6 worm cellular contexts compared by ENCODE assay signal in the genomic region with DNA sequence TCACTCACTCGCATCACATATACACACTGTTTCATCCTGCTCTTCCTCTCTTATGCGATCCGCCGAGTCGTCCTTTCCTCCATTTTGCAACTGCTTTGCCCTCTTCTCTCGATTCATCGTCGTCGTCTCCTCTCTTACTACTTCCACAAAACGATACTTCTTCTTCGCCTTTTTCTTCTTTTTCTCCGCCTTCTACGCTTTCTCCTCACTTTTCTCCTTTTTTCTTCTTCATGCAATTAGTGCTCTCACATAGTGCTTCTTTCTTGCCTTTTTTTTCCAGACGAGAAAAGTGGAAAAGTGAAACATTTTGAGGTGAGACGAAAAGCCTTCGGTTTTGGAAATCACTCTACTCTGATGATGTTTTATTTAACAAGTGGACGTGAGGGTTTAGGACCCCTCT.
TF ChIP-seq lines count a peak whose summit lies in the region.

No protein-coding gene starts in this region.

TF ChIP-seq in whole organism, L1 larva, 84 proteins besides CTCF, POLR2A, EP300 and RAD21 (continues in another document):
- no peak for TF ChIP-seq aha-1 (tag; optimal IDR thresholded peaks at IDR 0.05; lab: Kevin White, UChicago)
- no peak for TF ChIP-seq nhr-28 (tag; optimal IDR thresholded peaks at IDR 0.05; lab: Kevin White, UChicago)
- peak; percentile 31 for TF ChIP-seq dsc-1 (tag; optimal IDR thresholded peaks at IDR 0.05; lab: Kevin White, UChicago)
- TF ChIP-seq unc-62 (GFP tag; optimal IDR thresholded peaks at IDR 0.05; lab: Kevin White, UChicago) = no peak
- TF ChIP-seq mef-2 (tag; optimal IDR thresholded peaks at IDR 0.05; lab: Kevin White, UChicago) = no peak
- TF ChIP-seq elt-2 (tag; optimal IDR thresholded peaks at IDR 0.05; lab: Kevin White, UChicago) = no peak
- TF ChIP-seq lin-35 (GFP tag; optimal IDR thresholded peaks at IDR 0.05; lab: Kevin White, UChicago) = no peak
- TF ChIP-seq C34B4.2 (tag; optimal IDR thresholded peaks at IDR 0.05; lab: Kevin White, UChicago) = no peak
- no peak for TF ChIP-seq efl-3 (GFP tag; optimal IDR thresholded peaks at IDR 0.05; lab: Kevin White, UChicago)
- TF ChIP-seq grh-1 (GFP tag; IDR thresholded peaks at IDR 0.05; lab: Robert Waterston, UW) = no peak
- TF ChIP-seq vab-15 (tag; optimal IDR thresholded peaks at IDR 0.05; lab: Kevin White, UChicago) = no peak
- no peak for TF ChIP-seq hlh-17 (GFP tag; optimal IDR thresholded peaks at IDR 0.05; lab: Kevin White, UChicago; ENCODE audit: borderline replicate concordance)
- TF ChIP-seq nhr-71 (tag; optimal IDR thresholded peaks at IDR 0.05; lab: Kevin White, UChicago) = no peak
- no peak for TF ChIP-seq pqm-1 (tag; optimal IDR thresholded peaks at IDR 0.05; lab: Kevin White, UChicago)
- peak; percentile 28 for TF ChIP-seq tbx-2 (tag; optimal IDR thresholded peaks at IDR 0.05; lab: Kevin White, UChicago)

TF ChIP-seq in whole organism, L2 larva, 48 proteins besides CTCF, POLR2A, EP300 and RAD21 (continues in another document):
- TF ChIP-seq ztf-4 (tag; optimal IDR thresholded peaks at IDR 0.05; lab: Kevin White, UChicago) (no peak), sma-9 (GFP tag; optimal IDR thresholded peaks at IDR 0.05; lab: Kevin White, UChicago) (no peak), sma-9 (tag; optimal IDR thresholded peaks at IDR 0.05; lab: Kevin White, UChicago) (no peak), nhr-25 (tag; optimal IDR thresholded peaks at IDR 0.05; lab: Kevin White, UChicago) (no peak), dmd-4 (tag; optimal IDR thresholded peaks at IDR 0.05; lab: Kevin White, UChicago) (no peak), ZK546.5 (tag; optimal IDR thresholded peaks at IDR 0.05; lab: Kevin White, UChicago) (no peak), nhr-21 (tag; optimal IDR thresholded peaks at IDR 0.05; lab: Kevin White, UChicago) (no peak), nhr-129 (tag; optimal IDR thresholded peaks at IDR 0.05; lab: Kevin White, UChicago) (peak; percentile 23), alr-1 (tag; optimal IDR thresholded peaks at IDR 0.05; lab: Kevin White, UChicago) (no peak), sem-4 (tag; optimal IDR thresholded peaks at IDR 0.05; lab: Kevin White, UChicago) (no peak), ceh-82 (tag; optimal IDR thresholded peaks at IDR 0.05; lab: Kevin White, UChicago) (no peak), lsy-2 (tag; optimal IDR thresholded peaks at IDR 0.05; lab: Kevin White, UChicago) (peak in 1 of 2 experiments; percentile 25), ztf-1 (GFP tag; conservative IDR thresholded peaks at IDR 0.05; lab: Robert Waterston, UW) (no peak), unc-55 (GFP tag; optimal IDR thresholded peaks at IDR 0.05; lab: Kevin White, UChicago) (peak; percentile 57), mbf-1 (tag; optimal IDR thresholded peaks at IDR 0.05; lab: Kevin White, UChicago) (no peak), lin-39 (tag; optimal IDR thresholded peaks at IDR 0.05; lab: Kevin White, UChicago) (no peak)

TF ChIP-seq in whole organism, L3 larva, 47 proteins besides CTCF, POLR2A, EP300 and RAD21:
- peak; percentile 44 for TF ChIP-seq fkh-10 (GFP tag; optimal IDR thresholded peaks at IDR 0.05; lab: Kevin White, UChicago)
- no peak for TF ChIP-seq aly-2 (tag; optimal IDR thresholded peaks at IDR 0.05; lab: Kevin White, UChicago)
- TF ChIP-seq nhr-77 (tag; optimal IDR thresholded peaks at IDR 0.05; lab: Kevin White, UChicago) = no peak
- peak; percentile 14 for TF ChIP-seq lin-39 (tag; optimal IDR thresholded peaks at IDR 0.05; lab: Kevin White, UChicago)
- peak; percentile 25 for TF ChIP-seq nfya-1 (tag; optimal IDR thresholded peaks at IDR 0.05; lab: Kevin White, UChicago; ENCODE audit: insufficient read depth)
- TF ChIP-seq ceh-9 (tag; optimal IDR thresholded peaks at IDR 0.05; lab: Kevin White, UChicago) = no peak
- peak; percentile 6 for TF ChIP-seq hmg-11 (tag; optimal IDR thresholded peaks at IDR 0.05; lab: Kevin White, UChicago)
- no peak for TF ChIP-seq nhr-76 (tag; optimal IDR thresholded peaks at IDR 0.05; lab: Kevin White, UChicago)

TF ChIP-seq in whole organism, L4 larva, 104 proteins besides CTCF, POLR2A, EP300 and RAD21:
- TF ChIP-seq aly-2 (tag; optimal IDR thresholded peaks at IDR 0.05; lab: Kevin White, UChicago) (no peak), mep-1 (tag; optimal IDR thresholded peaks at IDR 0.05; lab: Kevin White, UChicago) (peak; percentile 16), cey-2 (tag; optimal IDR thresholded peaks at IDR 0.05; lab: Kevin White, UChicago; ENCODE audit: borderline replicate concordance, insufficient read depth) (no peak), nhr-237 (tag; optimal IDR thresholded peaks at IDR 0.05; lab: Kevin White, UChicago) (no peak), unc-62 (GFP tag; optimal IDR thresholded peaks at IDR 0.05 in 1 of 2; lab: Kevin White, UChicago) (peak in 1 of 2 experiments; percentile 44), unc-62 (tag; optimal IDR thresholded peaks at IDR 0.05; lab: Kevin White, UChicago) (no peak), fkh-10 (GFP tag; optimal IDR thresholded peaks at IDR 0.05; lab: Kevin White, UChicago) (peak; percentile 58)
TF ChIP-seq in whole organism, L4 larva: peak in this region for 3.

TF ChIP-seq in whole organism, late embryonic, 69 proteins besides CTCF, POLR2A, EP300 and RAD21:
- peak; percentile 25 for TF ChIP-seq nfya-1 (tag; optimal IDR thresholded peaks at IDR 0.05; lab: Kevin White, UChicago)
- no peak for TF ChIP-seq hlh-15 (tag; optimal IDR thresholded peaks at IDR 0.05; lab: Kevin White, UChicago)
- peak; percentile 50 for TF ChIP-seq unc-42 (tag; optimal IDR thresholded peaks at IDR 0.05; lab: Kevin White, UChicago)
- no peak for TF ChIP-seq zip-5 (tag; optimal IDR thresholded peaks at IDR 0.05; lab: Kevin White, UChicago)
- peak; percentile 20 for TF ChIP-seq ceh-31 (tag; optimal IDR thresholded peaks at IDR 0.05; lab: Kevin White, UChicago)

TF ChIP-seq in whole organism, mixed stage, embryonic, 35 proteins besides CTCF, POLR2A, EP300 and RAD21:
- TF ChIP-seq unc-120 (tag; optimal IDR thresholded peaks at IDR 0.05; lab: Kevin White, UChicago; ENCODE audit: poor library complexity, severe bottlenecking) (no peak), ces-1 (GFP tag; optimal IDR thresholded peaks at IDR 0.05; lab: Kevin White, UChicago) (peak; percentile 77), tbx-8 (GFP tag; optimal IDR thresholded peaks at IDR 0.05; lab: Kevin White, UChicago) (no peak), mep-1 (tag; optimal IDR thresholded peaks at IDR 0.05; lab: Kevin White, UChicago) (no peak)
